Fruit fly (Drosophila melanogaster): ENCODE results near the gene CG14315.

The CG14315 gene

DNA sequence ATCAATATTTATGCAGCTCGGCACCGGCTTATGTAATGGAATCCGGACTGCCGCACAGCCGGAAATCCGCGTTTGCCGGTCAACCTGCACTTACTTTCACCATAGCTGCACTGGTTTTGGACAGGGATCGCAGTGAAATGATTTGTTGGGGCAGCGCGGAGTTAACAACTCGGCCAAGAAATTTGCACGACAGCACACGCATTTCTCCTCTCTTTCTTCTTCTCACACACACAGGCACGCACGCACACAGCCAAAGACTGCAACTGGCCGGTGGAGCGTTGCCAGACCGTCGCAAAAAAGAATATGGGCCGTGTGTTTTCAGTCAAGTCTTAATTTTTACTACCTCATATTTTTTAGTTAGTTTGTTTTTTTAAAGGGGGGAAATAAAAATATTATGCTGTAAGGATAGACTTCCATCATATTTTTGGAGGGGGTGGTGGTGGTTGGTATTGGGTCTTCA lies 7.8 kb downstream of the CG14315 start:
- peak; percentile 10 for TF ChIP-seq ey (GFP tag; optimal IDR thresholded peaks at IDR 0.05)
- no peak for TF ChIP-seq dmrt93B (GFP tag; optimal IDR thresholded peaks at IDR 0.05)
- no peak for TF ChIP-seq Sp1 (GFP tag; optimal IDR thresholded peaks at IDR 0.05)
- peak; percentile 8 for TF ChIP-seq psq (GFP tag; optimal IDR thresholded peaks at IDR 0.05)
- TF ChIP-seq HLH106 (tag; optimal IDR thresholded peaks at IDR 0.05), result peak; percentile 24
- no peak for TF ChIP-seq CrebA (GFP tag; optimal IDR thresholded peaks at IDR 0.05; ENCODE audit: borderline replicate concordance)
- peak; percentile 34 for TF ChIP-seq fru (GFP tag; optimal IDR thresholded peaks at IDR 0.05)
- TF ChIP-seq N (GFP tag; optimal IDR thresholded peaks at IDR 0.05), result no peak
- no peak for TF ChIP-seq pan (optimal IDR thresholded peaks at IDR 0.05)
- TF ChIP-seq Hnf4 (GFP tag; optimal IDR thresholded peaks at IDR 0.05), result peak; percentile 37
- no peak for TF ChIP-seq Hr78 (GFP tag; optimal IDR thresholded peaks at IDR 0.05)
- peak in 1 of 2 experiments; percentile 56 for TF ChIP-seq foxo (GFP tag; optimal IDR thresholded peaks at IDR 0.05)
- TF ChIP-seq OdsH (GFP tag; optimal IDR thresholded peaks at IDR 0.05), result no peak
- peak; percentile 10 for TF ChIP-seq h (GFP tag; optimal IDR thresholded peaks at IDR 0.05)
- TF ChIP-seq Hr83 (GFP tag; optimal IDR thresholded peaks at IDR 0.05; ENCODE audit: poor library complexity, severe bottlenecking), result peak; percentile 12
- no peak for TF ChIP-seq lola (GFP tag; optimal IDR thresholded peaks at IDR 0.05)
- no peak for TF ChIP-seq Rel (GFP tag; optimal IDR thresholded peaks at IDR 0.05)
- TF ChIP-seq Rel (tag; optimal IDR thresholded peaks at IDR 0.05), result peak; percentile 4
- peak; percentile 9 for TF ChIP-seq CG9705 (GFP tag; optimal IDR thresholded peaks at IDR 0.05)
- TF ChIP-seq rgr (GFP tag; optimal IDR thresholded peaks at IDR 0.05), result peak; percentile 24
- TF ChIP-seq dsf (GFP tag; optimal IDR thresholded peaks at IDR 0.05; ENCODE audit: borderline replicate concordance), result no peak
- TF ChIP-seq sage (GFP tag; optimal IDR thresholded peaks at IDR 0.05), result no peak
- peak; percentile 32 for TF ChIP-seq br (GFP tag; optimal IDR thresholded peaks at IDR 0.05)
- TF ChIP-seq Jra (GFP tag; optimal IDR thresholded peaks at IDR 0.05), result peak; percentile 32
- TF ChIP-seq woc (GFP tag; optimal IDR thresholded peaks at IDR 0.05), result peak; percentile 21

DNA sequence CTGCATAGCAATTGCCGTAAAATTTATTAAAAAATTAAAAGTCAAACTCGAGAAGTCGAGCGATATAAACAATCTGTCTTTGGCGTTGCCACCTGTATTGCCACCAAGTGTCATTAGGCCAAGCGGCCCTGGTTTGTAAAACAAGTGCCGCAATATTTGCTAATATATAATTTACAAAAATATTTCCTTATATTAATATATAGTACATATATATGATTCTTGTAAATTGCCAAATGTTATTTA lies 8.6 kb downstream of the CG14315 start, which contains the start of the genes CG7215 and Prx5:
CG7215 (minus strand) TSS at position 101 of the 243 bp plus-strand sequence.
Prx5 (minus strand) TSS at position 101 of the 243 bp plus-strand sequence.
- no peak for TF ChIP-seq HLH106 (tag; optimal IDR thresholded peaks at IDR 0.05)
- TF ChIP-seq fru (GFP tag; optimal IDR thresholded peaks at IDR 0.05), result no peak
- TF ChIP-seq Mio (GFP tag; optimal IDR thresholded peaks at IDR 0.05), result no peak
- TF ChIP-seq lola (GFP tag; optimal IDR thresholded peaks at IDR 0.05), result no peak
- TF ChIP-seq Dif (GFP tag; optimal IDR thresholded peaks at IDR 0.05; ENCODE audit: partially characterized antibody), result no peak
- TF ChIP-seq Hr83 (GFP tag; optimal IDR thresholded peaks at IDR 0.05; ENCODE audit: poor library complexity, severe bottlenecking), result no peak
- TF ChIP-seq N (GFP tag; optimal IDR thresholded peaks at IDR 0.05), result no peak
- TF ChIP-seq Rel (GFP tag; optimal IDR thresholded peaks at IDR 0.05), result no peak
- TF ChIP-seq Rel (tag; optimal IDR thresholded peaks at IDR 0.05), result no peak
- no peak for TF ChIP-seq Jra (GFP tag; optimal IDR thresholded peaks at IDR 0.05)
- TF ChIP-seq usp (GFP tag; optimal IDR thresholded peaks at IDR 0.05), result no peak
- no peak for TF ChIP-seq sv (GFP tag; optimal IDR thresholded peaks at IDR 0.05)

DNA sequence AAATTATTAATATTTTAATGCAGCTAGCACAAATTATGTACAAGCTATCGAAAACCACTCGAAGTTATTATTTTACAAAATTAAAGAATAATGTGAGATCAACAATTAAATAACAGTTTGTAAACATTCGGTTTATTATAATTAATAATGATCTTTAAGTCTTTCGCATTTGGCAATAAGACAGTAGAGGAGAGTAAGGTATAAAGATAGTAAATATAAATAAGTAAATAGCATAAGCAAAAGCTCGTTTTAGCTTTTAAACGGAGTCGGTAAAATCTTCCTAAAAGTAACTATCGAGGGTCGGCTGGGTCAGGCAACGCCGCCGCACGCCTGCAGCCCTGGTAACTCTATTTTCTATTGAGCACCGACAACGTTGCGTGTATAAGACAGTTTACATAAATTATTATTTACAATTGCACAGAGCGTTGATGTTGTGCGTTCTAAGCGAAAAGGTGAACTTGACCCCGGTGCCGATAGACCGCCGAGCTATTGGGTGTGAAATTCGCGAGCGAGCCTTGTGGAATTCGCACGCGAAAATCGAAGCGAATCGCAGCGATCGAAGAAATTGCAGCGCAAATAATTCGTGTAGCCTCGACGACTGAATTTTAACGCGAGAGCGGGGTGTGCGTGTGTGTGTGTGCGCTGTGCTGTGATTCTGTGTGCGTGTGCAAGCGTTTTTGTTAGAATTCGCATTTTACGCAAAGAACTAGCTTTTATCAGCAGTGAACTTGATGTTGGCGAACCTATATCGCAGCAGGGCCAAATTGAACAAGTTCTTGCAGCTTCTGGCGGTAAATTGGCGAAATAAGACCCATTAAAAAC lies 9.1 kb downstream of the CG14315 start, which contains the start of gene wrd:
wrd (plus strand) TSS at position 342 of the 822 bp plus-strand sequence.
- no peak for TF ChIP-seq usp (GFP tag; optimal IDR thresholded peaks at IDR 0.05)
- peak; percentile 9 for TF ChIP-seq woc (GFP tag; optimal IDR thresholded peaks at IDR 0.05)
- peak; percentile 36 for TF ChIP-seq fru (GFP tag; optimal IDR thresholded peaks at IDR 0.05)
- no peak for TF ChIP-seq Myc (optimal IDR thresholded peaks at IDR 0.05)
- TF ChIP-seq CG32264 (GFP tag; optimal IDR thresholded peaks at IDR 0.05), result no peak
- TF ChIP-seq HLH106 (tag; optimal IDR thresholded peaks at IDR 0.05), result peak; percentile 34
- TF ChIP-seq pan (optimal IDR thresholded peaks at IDR 0.05), result no peak
- TF ChIP-seq Vsx2 (GFP tag; optimal IDR thresholded peaks at IDR 0.05; ENCODE audit: partially characterized antibody), result no peak
- peak; percentile 22 for TF ChIP-seq h (GFP tag; optimal IDR thresholded peaks at IDR 0.05)
- TF ChIP-seq br (GFP tag; optimal IDR thresholded peaks at IDR 0.05), result peak; percentile 18
- peak; percentile 9 for TF ChIP-seq Sp1 (GFP tag; optimal IDR thresholded peaks at IDR 0.05)
- no peak for TF ChIP-seq Rel (GFP tag; optimal IDR thresholded peaks at IDR 0.05)
- peak; percentile 14 for TF ChIP-seq Rel (tag; optimal IDR thresholded peaks at IDR 0.05)
- peak; percentile 9 for TF ChIP-seq rgr (GFP tag; optimal IDR thresholded peaks at IDR 0.05)
- TF ChIP-seq Hnf4 (GFP tag; optimal IDR thresholded peaks at IDR 0.05), result peak; percentile 10
- TF ChIP-seq Mio (GFP tag; optimal IDR thresholded peaks at IDR 0.05), result no peak
- TF ChIP-seq foxo (GFP tag; optimal IDR thresholded peaks at IDR 0.05), result peak in 1 of 2 experiments; percentile 52
- TF ChIP-seq Dfd (GFP tag; optimal IDR thresholded peaks at IDR 0.05), result no peak

Data from whole organism, wandering third instar larva.